Fruit fly (Drosophila melanogaster) whole organism, adult: ENCODE data around the gene Moca-cyp.

Experiments used
- CG7045 ChIP-seq: fragments of 200-800 bp; sonication (Bioruptor generic); optimal IDR thresholded peaks from 2 replicates; lab custom pipeline; 2017; ENCODE audit warnings: missing biosample characterization, mild to moderate bottlenecking, missing genetic modification characterization
- bab1 ChIP-seq: fragments of 200-800 bp; sonication (Bioruptor generic); optimal IDR thresholded peaks from 3 replicates; lab custom pipeline; 2019; ENCODE audit warnings: missing biosample characterization, mild to moderate bottlenecking, missing genetic modification characterization, moderate library complexity
- kay ChIP-seq: fragments of 200-800 bp; sonication (Bioruptor generic); peaks from one replicate; lab custom pipeline; 2016; ENCODE audit warnings: missing biosample characterization, missing genetic modification characterization, borderline replicate concordance

DNA sequence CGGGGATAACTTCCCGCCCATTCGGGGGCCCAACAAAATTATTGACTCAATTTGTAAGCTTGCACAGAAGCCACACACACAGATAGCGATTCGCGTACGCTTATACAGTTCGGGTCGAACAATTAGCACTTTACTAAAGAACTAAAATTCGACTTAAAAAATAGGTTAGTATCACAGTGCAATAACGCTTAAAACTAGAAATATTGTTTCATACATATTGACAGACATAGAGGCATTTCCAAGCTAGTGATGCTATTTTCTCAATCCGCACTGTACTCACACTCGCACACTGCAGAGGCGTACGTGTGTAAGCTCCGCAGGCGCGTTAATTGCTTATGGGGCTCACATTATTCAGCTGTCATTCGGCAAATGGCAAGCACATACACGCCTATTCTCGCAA lies 42.6 kb upstream of the Moca-cyp start:
- no peak for TF ChIP-seq bab1
- no peak for TF ChIP-seq CG7045 (GFP tag; lab: Kevin White, UChicago)
- no peak for TF ChIP-seq kay (GFP tag; lab: Kevin White, UChicago)
